Worm (Caenorhabditis elegans) whole organism, L1 larva: ENCODE measurements around the gene Y56A3A.33.

Experiments used
- F16B12.6 ChIP-seq: fragments of 150-350 bp; optimal IDR thresholded peaks from 2 replicates; lab custom pipeline; 2014; ENCODE audit warnings: missing biosample characterization, missing genetic modification characterization
- Y116A8C.19 ChIP-seq: sonication (generic microtip); optimal IDR thresholded peaks from 2 replicates; lab custom pipeline; 2016; ENCODE audit warnings: missing compliant biosample characterization, missing genetic modification characterization, borderline replicate concordance
- alr-1 ChIP-seq: fragments of 200-800 bp; sonication (Bioruptor generic); optimal IDR thresholded peaks from 2 replicates; lab custom pipeline; 2018; ENCODE audit warnings: borderline replicate concordance, mild to moderate bottlenecking, missing genetic modification characterization, missing compliant biosample characterization
- aly-2 ChIP-seq: fragments of 150-350 bp; optimal IDR thresholded peaks from 2 replicates; lab custom pipeline; 2014; ENCODE audit warnings: missing biosample characterization, missing genetic modification characterization
- ceh-8 ChIP-seq: fragments of 200-800 bp; sonication (Bioruptor generic); optimal IDR thresholded peaks from 2 replicates; lab custom pipeline; 2018; ENCODE audit warnings: mild to moderate bottlenecking, missing genetic modification characterization, moderate library complexity, missing compliant biosample characterization
- ceh-82 ChIP-seq, 3 experiments: fragments of 150-350 bp in 1 of 3; sonication (generic microtip) in 2 of 3; optimal IDR thresholded peaks; 2 replicates each; lab custom pipeline; 2014 to 2017; ENCODE audit warnings: missing biosample characterization in 3 of 3, missing genetic modification characterization in 3 of 3
- dpl-1 ChIP-seq, 3 experiments: fragments of 150-350 bp in 2 of 3; sonication (generic microtip) in 1 of 3; optimal IDR thresholded peaks; 2 replicates each; lab custom pipeline; 2014 to 2017; ENCODE audit warnings: missing biosample characterization in 3 of 3, missing genetic modification characterization in 3 of 3, missing genetic modification reagents in 3 of 3
- dsc-1 ChIP-seq: sonication (generic microtip); optimal IDR thresholded peaks from 2 replicates; lab custom pipeline; 2016; ENCODE audit warnings: mild to moderate bottlenecking, missing genetic modification characterization, missing compliant biosample characterization
- efl-1 ChIP-seq, 4 experiments: fragments of 150-350 bp; optimal IDR thresholded peaks in 3 of 4; peaks in 1 of 4; 1 replicate in 1 of 4; 2 replicates in 3 of 4; lab custom pipeline; 2014; ENCODE audit warnings: missing biosample characterization in 2 of 4, missing genetic modification characterization in 2 of 4, missing genetic modification reagents in 2 of 4
- elt-2 ChIP-seq: sonication (generic microtip); optimal IDR thresholded peaks from 2 replicates; lab custom pipeline; 2016; ENCODE audit warnings: missing genetic modification characterization, mild to moderate bottlenecking, inconsistent platforms, missing compliant biosample characterization, missing genetic modification reagents
- ets-5 ChIP-seq: fragments of 200-800 bp; sonication (Bioruptor generic); IDR thresholded peaks from 2 replicates; pipeline ENCODE4 v1.3.6; 2022; ENCODE audit warnings: missing genetic modification characterization, missing compliant biosample characterization
- fkh-8 ChIP-seq: sonication (generic microtip); optimal IDR thresholded peaks from 2 replicates; lab custom pipeline; 2016; ENCODE audit warnings: mild to moderate bottlenecking, missing genetic modification characterization, missing compliant biosample characterization
- fos-1 ChIP-seq: fragments of 150-350 bp; optimal IDR thresholded peaks from 2 replicates; lab custom pipeline; 2014; ENCODE audit warnings: missing biosample characterization, missing genetic modification characterization
- hlh-4 ChIP-seq: sonication (generic microtip); optimal IDR thresholded peaks from 2 replicates; lab custom pipeline; 2016; ENCODE audit warnings: mild to moderate bottlenecking, missing genetic modification characterization, missing compliant biosample characterization
- isw-1 ChIP-seq: fragments of 200-800 bp; sonication (Bioruptor generic); IDR thresholded peaks from 2 replicates; pipeline ENCODE4 v1.3.6; 2022; ENCODE audit warnings: missing genetic modification characterization, missing compliant biosample characterization
- lin-14 ChIP-seq: fragments of 200-800 bp; sonication (Bioruptor generic); optimal IDR thresholded peaks from 2 replicates; lab custom pipeline; 2018; ENCODE audit warnings: mild to moderate bottlenecking, missing genetic modification characterization, moderate library complexity, missing compliant biosample characterization
- lin-15B ChIP-seq: fragments of 150-350 bp; sonication (generic microtip); optimal IDR thresholded peaks from 3 replicates; lab custom pipeline; 2014; ENCODE audit warnings: missing biosample characterization, missing genetic modification characterization
- lin-35 ChIP-seq, 2 experiments: fragments of 150-350 bp; optimal IDR thresholded peaks; 2 replicates each; lab custom pipeline; 2014; ENCODE audit warnings: missing biosample characterization in 2 of 2, missing genetic modification characterization in 2 of 2, missing genetic modification reagents in 2 of 2
- lin-39 ChIP-seq: fragments of 150-350 bp; optimal IDR thresholded peaks from 2 replicates; lab custom pipeline; 2014; ENCODE audit warnings: missing biosample characterization, missing genetic modification reagents, missing genetic modification characterization
- lsy-2 ChIP-seq, 2 experiments: fragments of 150-350 bp; optimal IDR thresholded peaks; 2 replicates each; lab custom pipeline; 2014; ENCODE audit warnings: missing biosample characterization in 2 of 2, missing genetic modification characterization in 2 of 2
- mab-9 ChIP-seq: fragments of 200-800 bp; sonication (Bioruptor generic); IDR thresholded peaks from 2 replicates; pipeline ENCODE4 v1.3.6; 2022; ENCODE audit warnings: missing genetic modification reagents, missing genetic modification characterization, missing compliant biosample characterization
- mdl-1 ChIP-seq, 2 experiments: fragments of 150-350 bp; optimal IDR thresholded peaks; 2 replicates each; lab custom pipeline; 2014 to 2017; ENCODE audit warnings: missing biosample characterization in 2 of 2, missing genetic modification characterization in 2 of 2, inconsistent platforms in 1 of 2
- mef-2 ChIP-seq: fragments of 150-350 bp; optimal IDR thresholded peaks from 2 replicates; lab custom pipeline; 2014; ENCODE audit warnings: missing biosample characterization, missing genetic modification characterization
- mep-1 ChIP-seq: fragments of 150-350 bp; optimal IDR thresholded peaks from 2 replicates; lab custom pipeline; 2014; ENCODE audit warnings: missing biosample characterization, missing genetic modification characterization
- nhr-19 ChIP-seq: fragments of 200-800 bp; sonication (Bioruptor generic); conservative IDR thresholded peaks from 2 replicates; pipeline ENCODE4 v1.3.6; 2022; ENCODE audit warnings: missing genetic modification characterization, missing compliant biosample characterization
- nhr-20 ChIP-seq: sonication (generic microtip); optimal IDR thresholded peaks from 2 replicates; lab custom pipeline; 2016; ENCODE audit warnings: mild to moderate bottlenecking, missing genetic modification characterization, missing compliant biosample characterization
- nhr-47 ChIP-seq: sonication (generic microtip); optimal IDR thresholded peaks from 2 replicates; lab custom pipeline; 2016; ENCODE audit warnings: mild to moderate bottlenecking, missing genetic modification characterization, moderate library complexity, missing compliant biosample characterization
- nhr-85 ChIP-seq: sonication (generic microtip); peaks from one replicate; lab custom pipeline; 2016; ENCODE audit warnings: missing genetic modification characterization, inconsistent platforms, missing compliant biosample characterization
- pag-3 ChIP-seq: sonication (generic microtip); optimal IDR thresholded peaks from 2 replicates; lab custom pipeline; 2017; ENCODE audit warnings: missing genetic modification characterization, mild to moderate bottlenecking, missing compliant biosample characterization, antibody characterized with exemption, borderline replicate concordance; ENCODE audit not compliant: insufficient read depth
- pax-3 ChIP-seq: fragments of 200-800 bp; sonication (Bioruptor generic); optimal IDR thresholded peaks from 2 replicates; lab custom pipeline; 2018; ENCODE audit warnings: mild to moderate bottlenecking, missing genetic modification characterization, moderate library complexity, missing compliant biosample characterization
- pqm-1 ChIP-seq: sonication (generic microtip); optimal IDR thresholded peaks from 3 replicates; lab custom pipeline; 2017; ENCODE audit warnings: missing biosample characterization, missing genetic modification characterization
- skn-1 ChIP-seq: fragments of 150-350 bp; optimal IDR thresholded peaks from 2 replicates; lab custom pipeline; 2014; ENCODE audit warnings: missing biosample characterization, missing genetic modification characterization
- snu-23 ChIP-seq: sonication (generic microtip); optimal IDR thresholded peaks from 2 replicates; lab custom pipeline; 2016; ENCODE audit warnings: missing genetic modification characterization, missing compliant biosample characterization
- sup-37 ChIP-seq: fragments of 200-800 bp; sonication (Bioruptor generic); optimal IDR thresholded peaks from 2 replicates; lab custom pipeline; 2018; ENCODE audit warnings: mild to moderate bottlenecking, missing genetic modification characterization, missing compliant biosample characterization
- tlp-1 ChIP-seq: fragments of 150-350 bp; optimal IDR thresholded peaks from 2 replicates; lab custom pipeline; 2014; ENCODE audit warnings: missing biosample characterization, missing genetic modification characterization
- unc-62 ChIP-seq: fragments of 150-350 bp; optimal IDR thresholded peaks from 2 replicates; lab custom pipeline; 2014; ENCODE audit warnings: missing biosample characterization, missing genetic modification reagents, missing genetic modification characterization
- xbp-1 ChIP-seq: sonication (generic microtip); optimal IDR thresholded peaks from 2 replicates; lab custom pipeline; 2016; ENCODE audit warnings: missing genetic modification characterization, missing compliant biosample characterization
- zip-4 ChIP-seq: fragments of 200-800 bp; sonication (Bioruptor generic); optimal IDR thresholded peaks from 2 replicates; lab custom pipeline; 2018; ENCODE audit warnings: mild to moderate bottlenecking, missing genetic modification characterization, moderate library complexity, missing compliant biosample characterization

The Y56A3A.33 gene

ce11 chrIII:11985066-11985465, 17.7 kb downstream of the Y56A3A.33 start:
- TF ChIP-seq fkh-8 (tag; lab: Kevin White, UChicago): peak; percentile 34
- TF ChIP-seq zip-4 (GFP tag; lab: Kevin White, UChicago): no peak
- TF ChIP-seq ceh-82 (tag; optimal IDR thresholded peaks at IDR 0.05; lab: Kevin White, UChicago): no peak
- TF ChIP-seq efl-1 (optimal IDR thresholded peaks at IDR 0.05; lab: Kevin White, UChicago): no peak
- TF ChIP-seq efl-1 (GFP tag; optimal IDR thresholded peaks at IDR 0.05 in 1 of 2; lab: Kevin White, UChicago): peak in 1 of 2 experiments; percentile 91
- no peak for TF ChIP-seq snu-23 (GFP tag; lab: Kevin White, UChicago)
- TF ChIP-seq dsc-1: peak; percentile 21
- no peak for TF ChIP-seq hlh-4 (tag; lab: Kevin White, UChicago)
- TF ChIP-seq, all 84 proteins: peak for 3

ce11 chrIII:11982474-11982873, 20.3 kb downstream of the Y56A3A.33 start:
- no peak for TF ChIP-seq lin-35 (GFP tag; optimal IDR thresholded peaks at IDR 0.05; lab: Kevin White, UChicago)
- TF ChIP-seq lin-39 (tag; lab: Kevin White, UChicago): no peak
- TF ChIP-seq nhr-20 (tag; lab: Kevin White, UChicago): no peak
- TF ChIP-seq F16B12.6 (tag; lab: Kevin White, UChicago): no peak
- TF ChIP-seq isw-1 (GFP tag; lab: Robert Waterston, UW): no peak
- no peak for TF ChIP-seq sup-37

DNA sequence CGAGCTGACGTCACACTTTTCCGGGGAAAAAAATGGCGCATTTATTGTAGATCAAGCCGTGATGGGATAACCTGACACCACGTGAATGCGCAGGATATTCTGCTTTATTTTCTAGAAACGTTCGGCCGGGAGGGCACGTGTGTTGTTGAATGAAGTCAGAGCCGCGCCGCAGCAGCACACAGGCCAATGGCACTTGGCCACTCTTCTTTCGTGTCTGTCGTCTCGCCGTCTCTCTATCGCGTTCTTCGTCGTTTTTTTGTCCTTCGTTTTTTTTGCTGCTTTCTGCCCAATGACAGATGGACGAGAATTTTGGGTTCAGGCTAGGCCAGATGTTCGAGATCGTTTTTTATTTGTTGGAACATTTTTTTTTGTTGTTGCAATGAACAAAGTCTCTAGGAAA, 21.2 kb downstream of the Y56A3A.33 start:
- TF ChIP-seq mep-1 (tag; lab: Kevin White, UChicago) (peak; percentile 32), efl-1 (optimal IDR thresholded peaks at IDR 0.05; lab: Kevin White, UChicago) (peak; percentile 26 to 52), efl-1 (GFP tag; optimal IDR thresholded peaks at IDR 0.05 in 1 of 2; lab: Kevin White, UChicago) (peak in 1 of 2 experiments; percentile 18), xbp-1 (tag; lab: Kevin White, UChicago) (peak; percentile 7), lin-15B (peak; percentile 44), nhr-19 (no peak; the same call in 1 of the 2 replicates), pag-3 (tag; lab: Kevin White, UChicago) (peak; percentile 67), lsy-2 (tag; optimal IDR thresholded peaks at IDR 0.05; lab: Kevin White, UChicago) (peak in 1 of 2 experiments; percentile 58), lin-35 (GFP tag; optimal IDR thresholded peaks at IDR 0.05; lab: Kevin White, UChicago) (peak; percentile 38 to 65), fkh-8 (tag; lab: Kevin White, UChicago) (peak; percentile 51), mdl-1 (tag; optimal IDR thresholded peaks at IDR 0.05; lab: Kevin White, UChicago) (peak in 1 of 2 experiments; percentile 56), ceh-82 (tag; optimal IDR thresholded peaks at IDR 0.05; lab: Kevin White, UChicago) (peak in 1 of 3 experiments; percentile 50), nhr-47 (tag; lab: Kevin White, UChicago) (peak; percentile 25), snu-23 (GFP tag; lab: Kevin White, UChicago) (peak; percentile 43), lin-14 (GFP tag; lab: Kevin White, UChicago) (peak; percentile 91), mab-9 (GFP tag; lab: Robert Waterston, UW) (no peak), dpl-1 (GFP tag; optimal IDR thresholded peaks at IDR 0.05; lab: Kevin White, UChicago) (peak in 2 of 3 experiments; percentile 24 to 56), dsc-1 (peak; percentile 10), tlp-1 (tag; lab: Kevin White, UChicago) (no peak), ets-5 (no peak), fos-1 (no peak), nhr-85 (peak; percentile 26), skn-1 (tag; lab: Kevin White, UChicago) (peak; percentile 23)

DNA sequence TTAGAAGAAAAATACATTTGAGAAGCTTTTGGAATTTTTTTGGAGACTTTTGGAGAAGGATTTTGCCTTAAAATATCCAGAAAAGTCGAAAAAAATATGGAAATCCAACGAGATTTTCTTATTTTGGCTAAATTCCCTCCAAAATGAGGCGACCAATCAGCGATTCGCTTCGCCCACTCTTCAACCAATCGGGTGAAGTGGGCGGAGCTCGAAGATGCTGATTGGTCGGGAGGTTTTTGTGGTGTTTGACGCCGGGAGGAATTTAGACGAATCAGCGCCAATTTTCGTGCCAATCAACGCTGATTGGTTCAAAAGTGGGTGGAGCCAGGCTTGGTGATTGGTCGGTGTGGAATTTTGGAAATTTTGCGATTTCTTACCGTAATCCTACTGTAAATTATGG, 22.0 kb downstream of the Y56A3A.33 start:
- TF ChIP-seq elt-2 (no peak), pax-3 (tag; lab: Kevin White, UChicago) (no peak), mdl-1 (tag; optimal IDR thresholded peaks at IDR 0.05; lab: Kevin White, UChicago) (no peak), lin-14 (GFP tag; lab: Kevin White, UChicago) (no peak)
- TF ChIP-seq, all 84 proteins: peak for 0

DNA sequence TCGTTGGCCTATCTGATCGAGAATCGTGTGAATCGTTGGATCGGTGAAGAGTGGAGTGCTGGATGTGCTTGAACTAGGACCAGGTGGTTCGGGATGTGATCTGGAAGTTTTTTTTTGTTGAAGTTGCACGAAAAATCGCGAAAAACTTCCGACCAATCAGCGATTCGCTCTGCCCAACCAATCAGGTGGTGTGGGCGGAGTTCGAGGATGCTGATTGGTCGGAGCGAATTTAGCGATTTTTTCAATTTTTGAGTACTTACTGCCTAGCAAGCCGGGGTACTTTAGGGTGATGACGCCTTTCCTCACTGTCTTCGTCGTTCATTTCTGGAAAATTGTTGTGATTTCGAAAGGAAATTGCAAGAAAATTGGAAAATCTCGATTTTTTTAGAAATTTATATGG, 24.0 kb downstream of the Y56A3A.33 start, which contains the start of gene Y56A3A.30:
Gene Y56A3A.30, minus strand, starts transcription at position 324 of the 400 bp plus-strand sequence.
- TF ChIP-seq pqm-1 (tag; lab: Kevin White, UChicago) (no peak), mef-2 (tag; lab: Kevin White, UChicago) (no peak), lin-39 (tag; lab: Kevin White, UChicago) (no peak), unc-62 (GFP tag; lab: Kevin White, UChicago) (no peak), mab-9 (GFP tag; lab: Robert Waterston, UW) (no peak), elt-2 (no peak), aly-2 (tag; lab: Kevin White, UChicago) (no peak), Y116A8C.19 (no peak), skn-1 (tag; lab: Kevin White, UChicago) (no peak), efl-1 (optimal IDR thresholded peaks at IDR 0.05; lab: Kevin White, UChicago) (no peak), efl-1 (GFP tag; optimal IDR thresholded peaks at IDR 0.05 in 1 of 2; lab: Kevin White, UChicago) (no peak), ceh-82 (tag; optimal IDR thresholded peaks at IDR 0.05; lab: Kevin White, UChicago) (no peak), lsy-2 (tag; optimal IDR thresholded peaks at IDR 0.05; lab: Kevin White, UChicago) (no peak), alr-1 (tag; lab: Kevin White, UChicago) (no peak), ceh-8 (GFP tag; lab: Kevin White, UChicago) (no peak), lin-15B (no peak), pax-3 (tag; lab: Kevin White, UChicago) (no peak)
